Fruit fly (Drosophila melanogaster): ENCODE data around the gene Alp12.

dm6 chr2L:19472256-19472655 lies 48.4 kb downstream of the Alp12 start:
- no peak for TF ChIP-seq CTCF (optimal IDR thresholded peaks at IDR 0.05)
- no peak for TF ChIP-seq CG8478 (optimal IDR thresholded peaks at IDR 0.05)
